Worm (Caenorhabditis elegans) whole organism, L1 larva: Measurements from ENCODE around the gene C10F3.7.

ENCODE experiments used
- C16A3.4 ChIP-seq: fragments of 150-350 bp; optimal IDR thresholded peaks from 2 replicates; lab custom pipeline; 2014; ENCODE audit warnings: missing biosample characterization, missing genetic modification characterization
- C34B4.2 ChIP-seq: sonication (generic microtip); optimal IDR thresholded peaks from 2 replicates; lab custom pipeline; 2017; ENCODE audit warnings: mild to moderate bottlenecking, missing genetic modification characterization, missing compliant biosample characterization
- F16B12.6 ChIP-seq: fragments of 150-350 bp; optimal IDR thresholded peaks from 2 replicates; lab custom pipeline; 2014; ENCODE audit warnings: missing biosample characterization, missing genetic modification characterization
- Y116A8C.19 ChIP-seq: sonication (generic microtip); optimal IDR thresholded peaks from 2 replicates; lab custom pipeline; 2016; ENCODE audit warnings: missing compliant biosample characterization, missing genetic modification characterization, borderline replicate concordance
- aha-1 ChIP-seq: fragments of 150-350 bp; optimal IDR thresholded peaks from 2 replicates; lab custom pipeline; 2014; ENCODE audit warnings: missing biosample characterization, missing genetic modification characterization
- alr-1 ChIP-seq: fragments of 200-800 bp; sonication (Bioruptor generic); optimal IDR thresholded peaks from 2 replicates; lab custom pipeline; 2018; ENCODE audit warnings: borderline replicate concordance, mild to moderate bottlenecking, missing genetic modification characterization, missing compliant biosample characterization
- ceh-8 ChIP-seq: fragments of 200-800 bp; sonication (Bioruptor generic); optimal IDR thresholded peaks from 2 replicates; lab custom pipeline; 2018; ENCODE audit warnings: mild to moderate bottlenecking, missing genetic modification characterization, moderate library complexity, missing compliant biosample characterization
- ceh-82 ChIP-seq, 3 experiments: fragments of 150-350 bp in 1 of 3; sonication (generic microtip) in 2 of 3; optimal IDR thresholded peaks; 2 replicates each; lab custom pipeline; 2014 to 2017; ENCODE audit warnings: missing biosample characterization in 3 of 3, missing genetic modification characterization in 3 of 3
- ces-1 ChIP-seq: fragments of 150-350 bp; optimal IDR thresholded peaks from 2 replicates; lab custom pipeline; 2014; ENCODE audit warnings: missing biosample characterization, missing genetic modification reagents, missing genetic modification characterization
- dsc-1 ChIP-seq: sonication (generic microtip); optimal IDR thresholded peaks from 2 replicates; lab custom pipeline; 2016; ENCODE audit warnings: mild to moderate bottlenecking, missing genetic modification characterization, missing compliant biosample characterization
- efl-1 ChIP-seq, 4 experiments: fragments of 150-350 bp; optimal IDR thresholded peaks in 3 of 4; peaks in 1 of 4; 1 replicate in 1 of 4; 2 replicates in 3 of 4; lab custom pipeline; 2014; ENCODE audit warnings: missing biosample characterization in 2 of 4, missing genetic modification characterization in 2 of 4, missing genetic modification reagents in 2 of 4
- efl-3 ChIP-seq: fragments of 200-800 bp; sonication (Bioruptor generic); optimal IDR thresholded peaks from 2 replicates; lab custom pipeline; 2018; ENCODE audit warnings: mild to moderate bottlenecking, missing genetic modification characterization, missing compliant biosample characterization
- egl-27 ChIP-seq, 2 experiments: fragments of 150-350 bp in 1 of 2; sonication (generic microtip); optimal IDR thresholded peaks; 3 replicates each; lab custom pipeline; 2017 to 2018; ENCODE audit warnings: missing biosample characterization in 2 of 2, missing genetic modification characterization in 2 of 2, missing genetic modification reagents in 2 of 2
- fkh-4 ChIP-seq: sonication (generic microtip); optimal IDR thresholded peaks from 2 replicates; lab custom pipeline; 2016; ENCODE audit warnings: missing compliant biosample characterization, missing genetic modification characterization, borderline replicate concordance
- fkh-8 ChIP-seq: sonication (generic microtip); optimal IDR thresholded peaks from 2 replicates; lab custom pipeline; 2016; ENCODE audit warnings: mild to moderate bottlenecking, missing genetic modification characterization, missing compliant biosample characterization
- fos-1 ChIP-seq: fragments of 150-350 bp; optimal IDR thresholded peaks from 2 replicates; lab custom pipeline; 2014; ENCODE audit warnings: missing biosample characterization, missing genetic modification characterization
- grh-1 ChIP-seq: fragments of 200-800 bp; sonication (Bioruptor generic); IDR thresholded peaks from 2 replicates; pipeline ENCODE4 v1.3.6; 2022; ENCODE audit warnings: missing genetic modification reagents, missing genetic modification characterization, missing compliant biosample characterization
- hlh-4 ChIP-seq: sonication (generic microtip); optimal IDR thresholded peaks from 2 replicates; lab custom pipeline; 2016; ENCODE audit warnings: mild to moderate bottlenecking, missing genetic modification characterization, missing compliant biosample characterization
- hpl-2 ChIP-seq: fragments of 150-350 bp; optimal IDR thresholded peaks from 2 replicates; lab custom pipeline; 2014; ENCODE audit warnings: missing biosample characterization, missing genetic modification reagents, missing genetic modification characterization
- isw-1 ChIP-seq: fragments of 200-800 bp; sonication (Bioruptor generic); IDR thresholded peaks from 2 replicates; pipeline ENCODE4 v1.3.6; 2022; ENCODE audit warnings: missing genetic modification characterization, missing compliant biosample characterization
- jun-1 ChIP-seq: fragments of 150-350 bp; optimal IDR thresholded peaks from 2 replicates; lab custom pipeline; 2014; ENCODE audit warnings: missing biosample characterization, missing genetic modification reagents, missing genetic modification characterization
- lin-14 ChIP-seq: fragments of 200-800 bp; sonication (Bioruptor generic); optimal IDR thresholded peaks from 2 replicates; lab custom pipeline; 2018; ENCODE audit warnings: mild to moderate bottlenecking, missing genetic modification characterization, moderate library complexity, missing compliant biosample characterization
- lin-15B ChIP-seq: fragments of 150-350 bp; sonication (generic microtip); optimal IDR thresholded peaks from 3 replicates; lab custom pipeline; 2014; ENCODE audit warnings: missing biosample characterization, missing genetic modification characterization
- lin-35 ChIP-seq, 2 experiments: fragments of 150-350 bp; optimal IDR thresholded peaks; 2 replicates each; lab custom pipeline; 2014; ENCODE audit warnings: missing biosample characterization in 2 of 2, missing genetic modification characterization in 2 of 2, missing genetic modification reagents in 2 of 2
- lin-39 ChIP-seq: fragments of 150-350 bp; optimal IDR thresholded peaks from 2 replicates; lab custom pipeline; 2014; ENCODE audit warnings: missing biosample characterization, missing genetic modification reagents, missing genetic modification characterization
- lir-3 ChIP-seq: sonication (generic microtip); optimal IDR thresholded peaks from 2 replicates; lab custom pipeline; 2016; ENCODE audit warnings: mild to moderate bottlenecking, missing genetic modification characterization, moderate library complexity, missing compliant biosample characterization; ENCODE audit not compliant: poor library complexity
- lsy-2 ChIP-seq, 2 experiments: fragments of 150-350 bp; optimal IDR thresholded peaks; 2 replicates each; lab custom pipeline; 2014; ENCODE audit warnings: missing biosample characterization in 2 of 2, missing genetic modification characterization in 2 of 2
- mdl-1 ChIP-seq, 2 experiments: fragments of 150-350 bp; optimal IDR thresholded peaks; 2 replicates each; lab custom pipeline; 2014 to 2017; ENCODE audit warnings: missing biosample characterization in 2 of 2, missing genetic modification characterization in 2 of 2, inconsistent platforms in 1 of 2
- mef-2 ChIP-seq: fragments of 150-350 bp; optimal IDR thresholded peaks from 2 replicates; lab custom pipeline; 2014; ENCODE audit warnings: missing biosample characterization, missing genetic modification characterization
- mep-1 ChIP-seq: fragments of 150-350 bp; optimal IDR thresholded peaks from 2 replicates; lab custom pipeline; 2014; ENCODE audit warnings: missing biosample characterization, missing genetic modification characterization
- nhr-19 ChIP-seq: fragments of 200-800 bp; sonication (Bioruptor generic); conservative IDR thresholded peaks from 2 replicates; pipeline ENCODE4 v1.3.6; 2022; ENCODE audit warnings: missing genetic modification characterization, missing compliant biosample characterization
- nhr-47 ChIP-seq: sonication (generic microtip); optimal IDR thresholded peaks from 2 replicates; lab custom pipeline; 2016; ENCODE audit warnings: mild to moderate bottlenecking, missing genetic modification characterization, moderate library complexity, missing compliant biosample characterization
- nhr-77 ChIP-seq: fragments of 150-350 bp; optimal IDR thresholded peaks from 2 replicates; lab custom pipeline; 2014; ENCODE audit warnings: missing biosample characterization, missing genetic modification characterization
- nhr-85 ChIP-seq: sonication (generic microtip); peaks from one replicate; lab custom pipeline; 2016; ENCODE audit warnings: missing genetic modification characterization, inconsistent platforms, missing compliant biosample characterization
- pqm-1 ChIP-seq: sonication (generic microtip); optimal IDR thresholded peaks from 3 replicates; lab custom pipeline; 2017; ENCODE audit warnings: missing biosample characterization, missing genetic modification characterization
- rnt-1 ChIP-seq: sonication (generic microtip); optimal IDR thresholded peaks from 2 replicates; lab custom pipeline; 2016; ENCODE audit warnings: mild to moderate bottlenecking, missing genetic modification characterization, moderate library complexity, missing compliant biosample characterization
- sptf-1 ChIP-seq: fragments of 150-350 bp; optimal IDR thresholded peaks from 2 replicates; lab custom pipeline; 2014; ENCODE audit warnings: missing biosample characterization, missing genetic modification characterization
- tlp-1 ChIP-seq: fragments of 150-350 bp; optimal IDR thresholded peaks from 2 replicates; lab custom pipeline; 2014; ENCODE audit warnings: missing biosample characterization, missing genetic modification characterization
- unc-62 ChIP-seq: fragments of 150-350 bp; optimal IDR thresholded peaks from 2 replicates; lab custom pipeline; 2014; ENCODE audit warnings: missing biosample characterization, missing genetic modification reagents, missing genetic modification characterization
- unc-86 ChIP-seq: sonication (generic microtip); optimal IDR thresholded peaks from 2 replicates; lab custom pipeline; 2016; ENCODE audit warnings: missing genetic modification characterization, missing compliant biosample characterization
- unc-98 ChIP-seq: fragments of 200-800 bp; sonication (Bioruptor generic); IDR thresholded peaks from 2 replicates; pipeline ENCODE4 v1.3.6; 2022; ENCODE audit warnings: missing genetic modification characterization, missing compliant biosample characterization
- xbp-1 ChIP-seq: sonication (generic microtip); optimal IDR thresholded peaks from 2 replicates; lab custom pipeline; 2016; ENCODE audit warnings: missing genetic modification characterization, missing compliant biosample characterization
- zip-4 ChIP-seq: fragments of 200-800 bp; sonication (Bioruptor generic); optimal IDR thresholded peaks from 2 replicates; lab custom pipeline; 2018; ENCODE audit warnings: mild to moderate bottlenecking, missing genetic modification characterization, moderate library complexity, missing compliant biosample characterization

C10F3.7 gene

DNA sequence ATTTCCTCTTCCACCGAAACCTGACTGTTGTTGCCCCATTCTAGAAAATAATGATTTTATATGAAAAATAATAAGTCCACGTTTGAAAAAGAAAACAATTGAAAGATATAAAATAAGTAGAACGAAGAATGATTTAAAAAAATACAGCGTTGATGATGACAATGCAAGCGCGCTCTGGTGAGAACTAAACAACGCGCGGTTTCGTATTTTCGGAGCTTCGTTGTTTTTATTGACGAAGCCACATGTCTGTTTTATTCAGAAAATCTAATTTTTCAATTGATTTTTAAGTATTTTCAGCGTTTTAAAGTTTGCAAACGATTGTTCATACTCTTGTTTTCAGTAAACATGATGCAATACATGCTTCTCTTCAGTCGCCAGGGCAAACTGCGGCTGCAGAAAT, 31.0 kb upstream of the C10F3.7 start, which contains the start of the genes rpt-2 and aps-1 (continued):
- TF ChIP-seq fkh-4 (tag; lab: Kevin White, UChicago) (no peak), ceh-8 (GFP tag; lab: Kevin White, UChicago) (peak; percentile 42), aha-1 (tag; lab: Kevin White, UChicago) (no peak), mdl-1 (tag; optimal IDR thresholded peaks at IDR 0.05; lab: Kevin White, UChicago) (peak in 1 of 2 experiments; percentile 80), lin-39 (tag; lab: Kevin White, UChicago) (peak; percentile 78), F16B12.6 (tag; lab: Kevin White, UChicago) (peak; percentile 45), efl-3 (GFP tag; lab: Kevin White, UChicago) (no peak), lin-15B (peak; percentile 96), pqm-1 (tag; lab: Kevin White, UChicago) (no peak), ces-1 (GFP tag; lab: Kevin White, UChicago) (no peak), mef-2 (no peak), fos-1 (tag; lab: Kevin White, UChicago) (no peak), dsc-1 (tag; lab: Kevin White, UChicago) (peak; percentile 89), jun-1 (tag; lab: Kevin White, UChicago) (peak; percentile 57), nhr-19 (GFP tag; lab: Robert Waterston, UW) (peak; percentile 85), zip-4 (GFP tag; lab: Kevin White, UChicago) (peak; percentile 33), ceh-82 (tag; optimal IDR thresholded peaks at IDR 0.05; lab: Kevin White, UChicago) (peak; percentile 73 to 86 (median 86)), rnt-1 (tag; lab: Kevin White, UChicago) (peak; percentile 85), alr-1 (tag; lab: Kevin White, UChicago) (no peak), hpl-2 (peak; percentile 47), nhr-47 (tag; lab: Kevin White, UChicago) (peak; percentile 90), lin-35 (GFP tag; optimal IDR thresholded peaks at IDR 0.05; lab: Kevin White, UChicago) (peak; percentile 86 to 91), unc-86 (tag; lab: Kevin White, UChicago) (peak; percentile 79), sptf-1 (tag; lab: Kevin White, UChicago) (no peak), C34B4.2 (tag; lab: Kevin White, UChicago) (no peak), mep-1 (peak; percentile 96), tlp-1 (no peak), unc-98 (no peak), grh-1 (GFP tag; lab: Robert Waterston, UW) (peak; percentile 44; the same call in 1 of the 2 replicates), isw-1 (peak; percentile 77), lin-14 (peak; percentile 89), hlh-4 (tag; lab: Kevin White, UChicago) (no peak), xbp-1 (tag; lab: Kevin White, UChicago) (peak; percentile 93), Y116A8C.19 (no peak), C16A3.4 (tag; lab: Kevin White, UChicago) (peak; percentile 94)

DNA sequence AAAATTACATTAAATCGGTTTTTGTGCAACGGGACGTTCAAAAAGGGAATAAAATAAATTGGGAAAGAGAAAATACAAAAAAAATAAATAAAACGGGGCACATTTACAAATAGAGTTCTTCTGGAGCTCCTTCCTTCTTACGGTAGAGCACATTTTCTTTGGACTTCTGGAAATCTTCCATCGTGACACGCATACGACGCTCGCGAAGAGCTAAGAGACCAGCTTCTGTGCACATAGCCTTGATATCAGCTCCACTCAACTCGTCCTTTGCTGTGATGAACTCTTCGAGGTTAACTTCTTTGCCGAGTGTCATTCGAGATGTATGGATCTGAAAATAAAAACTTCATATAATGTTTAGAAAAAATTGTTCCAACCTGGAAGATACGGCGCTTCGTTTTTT, 29.4 kb upstream of the C10F3.7 start:
- TF ChIP-seq hpl-2 (no peak), lsy-2 (tag; optimal IDR thresholded peaks at IDR 0.05; lab: Kevin White, UChicago) (no peak), grh-1 (GFP tag; lab: Robert Waterston, UW) (no peak), C16A3.4 (tag; lab: Kevin White, UChicago) (no peak), fkh-4 (tag; lab: Kevin White, UChicago) (no peak), unc-62 (GFP tag; lab: Kevin White, UChicago) (no peak), nhr-85 (tag; lab: Kevin White, UChicago) (peak; percentile 56), fkh-8 (tag; lab: Kevin White, UChicago) (no peak)

DNA sequence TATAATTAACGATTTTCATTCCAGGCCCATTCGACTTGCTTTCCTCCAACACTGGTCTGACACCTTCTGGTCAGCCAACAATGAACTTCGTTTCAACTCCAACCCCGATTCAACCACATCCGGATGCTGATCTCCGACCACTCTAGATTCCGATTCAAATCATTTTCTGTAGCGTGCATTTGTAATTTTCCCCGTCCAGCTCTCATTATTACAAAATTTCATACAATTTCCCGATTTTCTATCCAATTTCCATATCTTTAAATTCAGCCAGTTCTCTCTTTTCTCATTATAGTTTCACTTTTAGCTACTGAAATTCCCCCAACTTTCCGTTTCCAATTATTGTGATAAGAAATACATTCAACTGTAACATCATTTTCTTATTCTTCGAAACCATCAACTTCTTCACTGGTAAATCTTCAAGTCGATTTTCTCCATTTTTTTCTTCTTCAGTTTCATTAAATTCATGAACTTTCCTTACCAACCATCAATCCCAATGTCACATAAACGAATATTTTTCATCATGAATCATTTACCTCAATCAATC, 29.0 kb upstream of the C10F3.7 start:
- TF ChIP-seq egl-27 (tag; optimal IDR thresholded peaks at IDR 0.05; lab: Kevin White, UChicago) (no peak), tlp-1 (no peak), efl-1 (optimal IDR thresholded peaks at IDR 0.05; lab: Kevin White, UChicago) (no peak), efl-1 (GFP tag; optimal IDR thresholded peaks at IDR 0.05 in 1 of 2; lab: Kevin White, UChicago) (peak in 1 of 2 experiments; percentile 60), lir-3 (no peak), nhr-77 (no peak)
